Worm (Caenorhabditis elegans): ENCODE measurements around the gene lelo-2.

Gene lelo-2

DNA sequence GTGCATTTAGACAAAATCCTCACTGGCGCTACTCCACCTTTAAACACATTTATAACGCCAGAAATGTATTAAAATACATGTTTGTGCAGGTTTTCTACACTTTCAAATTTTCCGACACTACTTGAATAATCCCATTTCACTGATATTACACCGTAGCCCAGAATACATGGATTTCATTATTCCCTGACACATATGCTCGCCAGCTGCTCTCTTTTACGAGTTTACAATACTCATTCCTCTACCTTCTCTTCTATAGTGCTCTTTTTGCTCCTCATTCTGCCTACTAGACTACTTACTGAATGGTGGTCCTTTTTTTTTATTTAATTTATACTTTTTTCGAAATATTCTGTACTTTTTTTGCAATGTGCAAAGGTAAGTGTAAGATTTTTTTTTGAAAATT, 54.5 kb downstream of the lelo-2 start:
- TF ChIP-seq F37D6.2 (tag; optimal IDR thresholded peaks at IDR 0.05) (no peak), daf-16 (GFP tag; optimal IDR thresholded peaks at IDR 0.05) (no peak), daf-16 (tag; optimal IDR thresholded peaks at IDR 0.05) (no peak), ces-1 (GFP tag; optimal IDR thresholded peaks at IDR 0.05) (no peak), Y75B8A.6 (GFP tag; IDR thresholded peaks at IDR 0.05) (no peak), zag-1 (tag; optimal IDR thresholded peaks at IDR 0.05) (no peak)

Data from whole organism, L4 larva.